Worm (Caenorhabditis elegans): ENCODE measurements around the gene aptf-2.

aptf-2 gene

DNA sequence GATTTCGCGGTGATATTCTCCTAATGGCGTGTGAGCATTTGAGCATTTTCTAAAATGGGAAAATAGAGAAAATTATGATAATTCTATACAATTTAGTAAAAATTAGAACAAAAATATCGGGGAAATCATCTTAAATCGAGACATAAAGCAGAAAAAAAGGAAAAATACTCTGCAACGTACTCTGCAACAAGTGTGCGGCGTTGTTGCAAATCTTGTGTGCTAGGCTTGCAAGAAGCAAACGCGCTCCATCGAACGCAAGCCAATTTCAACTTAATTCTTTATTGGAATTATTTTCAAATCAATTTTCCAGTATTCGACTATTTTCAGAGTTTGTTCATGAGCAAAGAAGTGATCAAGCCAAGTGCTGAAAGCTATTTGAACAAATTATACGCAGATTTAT, 29.8 kb downstream of the aptf-2 start, which contains the start of the genes Y62E10A.20, Y62E10A.23 and mdt-9 (continued):
- TF ChIP-seq pag-3 (tag; optimal IDR thresholded peaks at IDR 0.05; ENCODE audit: borderline replicate concordance) = no peak
- TF ChIP-seq fax-1 (tag; optimal IDR thresholded peaks at IDR 0.05) = peak; percentile 91
- TF ChIP-seq pha-2 (tag; optimal IDR thresholded peaks at IDR 0.05) = peak; percentile 54
- TF ChIP-seq ref-2 (tag; optimal IDR thresholded peaks at IDR 0.05) = peak; percentile 77
- peak; percentile 89 for TF ChIP-seq unc-42 (tag; optimal IDR thresholded peaks at IDR 0.05)
- peak; percentile 35 for TF ChIP-seq npax-4 (tag; optimal IDR thresholded peaks at IDR 0.05)
- peak; percentile 40 for TF ChIP-seq madf-2 (tag; optimal IDR thresholded peaks at IDR 0.05)
- TF ChIP-seq ama-1 (optimal IDR thresholded peaks at IDR 0.05) = no peak
- peak; percentile 70 for TF ChIP-seq ceh-19 (GFP tag; optimal IDR thresholded peaks at IDR 0.05)
- peak; percentile 47 for TF ChIP-seq syd-9 (tag; optimal IDR thresholded peaks at IDR 0.05)
- TF ChIP-seq elt-2 (tag; optimal IDR thresholded peaks at IDR 0.05) = peak; percentile 80
- TF ChIP-seq lim-6 (tag; optimal IDR thresholded peaks at IDR 0.05) = no peak
- TF ChIP-seq odd-2 (tag; optimal IDR thresholded peaks at IDR 0.05) = peak; percentile 25
- no peak for TF ChIP-seq hlh-13 (GFP tag; optimal IDR thresholded peaks at IDR 0.05)
- TF ChIP-seq hlh-6 (tag; optimal IDR thresholded peaks at IDR 0.05) = no peak
- peak; percentile 2 for TF ChIP-seq hlh-30 (tag; optimal IDR thresholded peaks at IDR 0.05; ENCODE audit: insufficient read depth)
- TF ChIP-seq dmd-4 (tag; optimal IDR thresholded peaks at IDR 0.05; ENCODE audit: borderline replicate concordance) = no peak
- peak; percentile 55 for TF ChIP-seq C08G9.2 (tag; optimal IDR thresholded peaks at IDR 0.05)
- TF ChIP-seq che-1 (tag; optimal IDR thresholded peaks at IDR 0.05) = peak; percentile 42
- TF ChIP-seq ztf-16 (tag; optimal IDR thresholded peaks at IDR 0.05) = peak; percentile 61
- peak; percentile 66 for TF ChIP-seq T23F11.4 (GFP tag; optimal IDR thresholded peaks at IDR 0.05)
- 0 out of 2 replicates have a peak, but pooled peaks have one; percentile 52 for TF ChIP-seq ceh-45 (GFP tag; IDR thresholded peaks at IDR 0.05)
- peak; percentile 52 for TF ChIP-seq K02D7.2 (tag; optimal IDR thresholded peaks at IDR 0.05)
- TF ChIP-seq hlh-8 (tag; optimal IDR thresholded peaks at IDR 0.05) = peak; percentile 60
- peak; percentile 27 for TF ChIP-seq eyg-1 (tag; optimal IDR thresholded peaks at IDR 0.05)
- TF ChIP-seq tbx-2 (tag; optimal IDR thresholded peaks at IDR 0.05) = peak; percentile 67
- peak; percentile 65 for TF ChIP-seq ceh-48 (tag; optimal IDR thresholded peaks at IDR 0.05)
- TF ChIP-seq pha-4 (tag; optimal IDR thresholded peaks at IDR 0.05) = no peak
- TF ChIP-seq mec-3 (tag; optimal IDR thresholded peaks at IDR 0.05; ENCODE audit: borderline replicate concordance) = no peak
- TF ChIP-seq pros-1 (tag; optimal IDR thresholded peaks at IDR 0.05) = peak; percentile 42
- TF ChIP-seq ceh-22 (tag; optimal IDR thresholded peaks at IDR 0.05) = no peak
- peak; percentile 29 for TF ChIP-seq fkh-6 (tag; optimal IDR thresholded peaks at IDR 0.05)
- TF ChIP-seq nfya-1 (tag; optimal IDR thresholded peaks at IDR 0.05) = peak; percentile 84
- peak; percentile 33 for TF ChIP-seq zip-5 (tag; optimal IDR thresholded peaks at IDR 0.05)
- TF ChIP-seq fkh-10 (GFP tag; optimal IDR thresholded peaks at IDR 0.05) = no peak
- TF ChIP-seq ceh-30 (tag; optimal IDR thresholded peaks at IDR 0.05) = no peak

DNA sequence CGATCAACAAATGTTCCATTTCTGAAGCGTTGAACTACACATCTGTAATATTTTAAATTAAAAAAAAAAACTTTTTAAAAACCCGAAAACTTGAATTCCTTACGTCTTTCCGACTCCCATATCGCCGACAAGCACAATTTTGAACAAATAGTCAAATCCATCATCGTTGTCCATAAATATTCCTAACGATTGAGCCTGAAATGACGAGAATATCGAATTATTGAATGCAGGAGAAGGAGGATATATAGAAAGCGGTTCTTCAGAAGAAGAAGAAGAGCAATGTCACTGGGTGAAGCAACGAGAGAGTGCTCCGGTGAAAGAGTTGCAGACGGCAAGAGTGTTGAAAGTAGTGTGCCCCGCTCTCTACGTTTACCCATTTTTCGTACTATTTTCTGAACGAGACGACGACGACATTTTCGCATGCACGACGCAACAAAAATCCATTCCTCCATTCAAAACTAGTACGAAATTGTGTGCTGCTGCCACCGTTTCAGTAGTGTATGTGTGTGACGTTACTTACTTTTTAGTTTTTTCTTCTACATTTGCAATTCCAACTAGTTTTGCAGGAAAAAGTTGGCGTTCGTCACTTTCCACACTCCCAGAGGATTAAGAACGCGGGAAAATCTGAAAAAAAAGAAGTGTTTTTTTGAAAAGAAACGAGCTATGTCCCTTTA, 32.0 kb downstream of the aptf-2 start, which contains the start of gene rab-19:
TSS of gene rab-19 (minus strand) at position 624 of the 674 bp plus-strand sequence.
- TF ChIP-seq ceh-18 (tag; optimal IDR thresholded peaks at IDR 0.05) = no peak
- TF ChIP-seq ceh-2 (tag; optimal IDR thresholded peaks at IDR 0.05) = no peak
- no peak for TF ChIP-seq dve-1 (tag; optimal IDR thresholded peaks at IDR 0.05)
- no peak for TF ChIP-seq tbx-2 (tag; optimal IDR thresholded peaks at IDR 0.05)
- TF ChIP-seq nfya-1 (tag; optimal IDR thresholded peaks at IDR 0.05) = no peak
- no peak for TF ChIP-seq tbx-7 (tag; optimal IDR thresholded peaks at IDR 0.05)
- TF ChIP-seq ref-2 (tag; optimal IDR thresholded peaks at IDR 0.05) = no peak
- no peak for TF ChIP-seq hlh-8 (tag; optimal IDR thresholded peaks at IDR 0.05)
- peak; percentile 71 for TF ChIP-seq unc-42 (tag; optimal IDR thresholded peaks at IDR 0.05)
- TF ChIP-seq ceh-31 (tag; optimal IDR thresholded peaks at IDR 0.05) = peak; percentile 28
- TF ChIP-seq pat-9 (tag; optimal IDR thresholded peaks at IDR 0.05) = no peak
- TF ChIP-seq C08G9.2 (tag; optimal IDR thresholded peaks at IDR 0.05) = no peak
- TF ChIP-seq rnt-1 (tag; optimal IDR thresholded peaks at IDR 0.05) = no peak
- TF ChIP-seq madf-2 (tag; optimal IDR thresholded peaks at IDR 0.05) = no peak
- TF ChIP-seq ceh-34 (tag; optimal IDR thresholded peaks at IDR 0.05) = no peak
- no peak for TF ChIP-seq ets-4 (tag; optimal IDR thresholded peaks at IDR 0.05)
- no peak for TF ChIP-seq nhr-11 (tag; optimal IDR thresholded peaks at IDR 0.05)
- TF ChIP-seq ceh-9 (tag; optimal IDR thresholded peaks at IDR 0.05) = no peak
- no peak for TF ChIP-seq dmd-4 (tag; optimal IDR thresholded peaks at IDR 0.05; ENCODE audit: borderline replicate concordance)
- TF ChIP-seq mec-3 (tag; optimal IDR thresholded peaks at IDR 0.05; ENCODE audit: borderline replicate concordance) = no peak
- no peak for TF ChIP-seq K02D7.2 (tag; optimal IDR thresholded peaks at IDR 0.05)
- peak; percentile 72 for TF ChIP-seq ceh-48 (tag; optimal IDR thresholded peaks at IDR 0.05)
- TF ChIP-seq odd-2 (tag; optimal IDR thresholded peaks at IDR 0.05) = no peak
- TF ChIP-seq ama-1 (optimal IDR thresholded peaks at IDR 0.05) = no peak
- TF ChIP-seq ceh-24 (tag; optimal IDR thresholded peaks at IDR 0.05) = no peak
- no peak for TF ChIP-seq hlh-13 (GFP tag; optimal IDR thresholded peaks at IDR 0.05)
